Worm (Caenorhabditis elegans) whole organism, L4 larva: ENCODE results near the gene sftb-6.

Experiments
- F26F4.8 ChIP-seq: fragments of 200-800 bp; sonication (Bioruptor generic); conservative IDR thresholded peaks from 2 replicates; pipeline ENCODE4 v1.3.6; 2022; ENCODE audit warnings: missing genetic modification characterization, missing compliant biosample characterization
- R02D3.7 ChIP-seq: fragments of 150-350 bp; sonication (generic microtip); optimal IDR thresholded peaks from 3 replicates; lab custom pipeline; 2014; ENCODE audit warnings: missing biosample characterization, missing genetic modification characterization
- T26A8.4 ChIP-seq: fragments of 200-800 bp; sonication (Bioruptor generic); IDR thresholded peaks from 2 replicates; pipeline ENCODE4 v1.3.6; 2022; ENCODE audit warnings: missing genetic modification characterization, missing compliant biosample characterization
- Y48G9A.11 ChIP-seq: fragments of 200-800 bp; sonication (Bioruptor generic); IDR thresholded peaks from 2 replicates; pipeline ENCODE4 v1.3.6; 2022; ENCODE audit warnings: missing genetic modification reagents, missing genetic modification characterization, missing compliant biosample characterization
- Y75B8A.6 ChIP-seq: fragments of 200-800 bp; sonication (Bioruptor generic); IDR thresholded peaks from 2 replicates; pipeline ENCODE4 v1.3.6; 2022; ENCODE audit warnings: missing genetic modification reagents, missing genetic modification characterization, missing compliant biosample characterization
- aha-1 ChIP-seq: fragments of 150-350 bp; peaks from one replicate; lab custom pipeline; 2014; ENCODE audit warnings: missing biosample characterization, missing genetic modification characterization
- ama-1 ChIP-seq: fragments of 150-350 bp; optimal IDR thresholded peaks from 2 replicates; lab custom pipeline; 2014; ENCODE audit warnings: inconsistent platforms, mixed read lengths
- arid-1 ChIP-seq: fragments of 200-800 bp; sonication (Bioruptor generic); conservative IDR thresholded peaks from 2 replicates; pipeline ENCODE4 v1.3.6; 2022; ENCODE audit warnings: missing genetic modification reagents, missing genetic modification characterization, missing compliant biosample characterization
- ceh-62 ChIP-seq: sonication (generic microtip); optimal IDR thresholded peaks from 2 replicates; lab custom pipeline; 2017; ENCODE audit warnings: missing biosample characterization, missing genetic modification characterization
- cey-2 ChIP-seq: sonication (generic microtip); optimal IDR thresholded peaks from 3 replicates; lab custom pipeline; 2017; ENCODE audit warnings: missing genetic modification characterization, mild to moderate bottlenecking, missing compliant biosample characterization, antibody characterized with exemption, borderline replicate concordance; ENCODE audit not compliant: insufficient read depth
- ctbp-1 ChIP-seq: fragments of 200-800 bp; sonication (Bioruptor generic); IDR thresholded peaks from 2 replicates; pipeline ENCODE4 v1.3.6; 2022; ENCODE audit warnings: missing genetic modification reagents, missing genetic modification characterization, missing compliant biosample characterization
- dve-1 ChIP-seq: sonication (generic microtip); optimal IDR thresholded peaks from 2 replicates; lab custom pipeline; 2017; ENCODE audit warnings: antibody characterized with exemption, mild to moderate bottlenecking, missing genetic modification characterization, missing compliant biosample characterization; ENCODE audit not compliant: insufficient read depth
- egl-27 ChIP-seq: sonication (generic microtip); optimal IDR thresholded peaks from 3 replicates; lab custom pipeline; 2017; ENCODE audit warnings: missing biosample characterization, missing genetic modification reagents, missing genetic modification characterization
- egl-43 ChIP-seq: fragments of 200-800 bp; sonication (Bioruptor generic); IDR thresholded peaks from 2 replicates; pipeline ENCODE4 v1.3.6; 2022; ENCODE audit warnings: missing genetic modification reagents, missing genetic modification characterization, missing compliant biosample characterization
- fos-1 ChIP-seq: fragments of 150-350 bp; optimal IDR thresholded peaks from 2 replicates; lab custom pipeline; 2014; ENCODE audit warnings: missing biosample characterization, missing genetic modification characterization
- hlh-11 ChIP-seq: fragments of 200-800 bp; sonication (Bioruptor generic); optimal IDR thresholded peaks from 2 replicates; lab custom pipeline; 2018; ENCODE audit warnings: mild to moderate bottlenecking, missing genetic modification characterization, missing compliant biosample characterization
- hlh-30 ChIP-seq: sonication (generic microtip); optimal IDR thresholded peaks from 2 replicates; lab custom pipeline; 2017; ENCODE audit warnings: antibody characterized with exemption, mild to moderate bottlenecking, missing genetic modification characterization, missing compliant biosample characterization; ENCODE audit not compliant: insufficient read depth
- lim-7 ChIP-seq: fragments of 200-800 bp; sonication (Bioruptor generic); IDR thresholded peaks from 2 replicates; pipeline ENCODE4 v1.3.6; 2022; ENCODE audit warnings: missing genetic modification characterization, missing compliant biosample characterization
- lin-13 ChIP-seq: fragments of 150-350 bp; optimal IDR thresholded peaks from 2 replicates; lab custom pipeline; 2014; ENCODE audit warnings: missing biosample characterization, missing genetic modification reagents, missing genetic modification characterization
- mxl-3 ChIP-seq: fragments of 200-800 bp; sonication (Bioruptor generic); optimal IDR thresholded peaks from 2 replicates; lab custom pipeline; 2018; ENCODE audit warnings: mild to moderate bottlenecking, missing genetic modification characterization, missing compliant biosample characterization
- nhr-10 ChIP-seq: fragments of 150-350 bp; optimal IDR thresholded peaks from 2 replicates; lab custom pipeline; 2014; ENCODE audit warnings: missing biosample characterization, missing genetic modification characterization
- nhr-25 ChIP-seq: sonication (generic microtip); optimal IDR thresholded peaks from 2 replicates; lab custom pipeline; 2017; ENCODE audit warnings: missing genetic modification characterization, mild to moderate bottlenecking, missing compliant biosample characterization, antibody characterized with exemption, moderate library complexity, borderline replicate concordance; ENCODE audit not compliant: insufficient read depth
- nhr-28 ChIP-seq: fragments of 150-350 bp; optimal IDR thresholded peaks from 2 replicates; lab custom pipeline; 2014; ENCODE audit warnings: missing biosample characterization, missing genetic modification characterization
- nhr-48 ChIP-seq: sonication (generic microtip); optimal IDR thresholded peaks from 2 replicates; lab custom pipeline; 2016; ENCODE audit warnings: mild to moderate bottlenecking, missing genetic modification characterization, missing compliant biosample characterization
- nhr-76 ChIP-seq: fragments of 150-350 bp; optimal IDR thresholded peaks from 2 replicates; lab custom pipeline; 2014; ENCODE audit warnings: missing biosample characterization, missing genetic modification characterization
- php-3 ChIP-seq: fragments of 200-800 bp; sonication (Bioruptor generic); IDR thresholded peaks from 2 replicates; pipeline ENCODE4 v1.3.6; 2022; ENCODE audit warnings: missing genetic modification reagents, missing genetic modification characterization, missing compliant biosample characterization
- pqm-1 ChIP-seq: sonication (generic microtip); optimal IDR thresholded peaks from 2 replicates; lab custom pipeline; 2017; ENCODE audit warnings: missing biosample characterization, missing genetic modification characterization
- set-16 ChIP-seq: fragments of 200-800 bp; sonication (Bioruptor generic); IDR thresholded peaks from 2 replicates; pipeline ENCODE4 v1.3.6; 2022; ENCODE audit warnings: missing genetic modification reagents, missing genetic modification characterization, missing compliant biosample characterization
- snpc-1.2 ChIP-seq: fragments of 200-800 bp; sonication (Bioruptor generic); IDR thresholded peaks from 2 replicates; pipeline ENCODE4 v1.3.6; 2022; ENCODE audit warnings: missing genetic modification reagents, missing genetic modification characterization, missing compliant biosample characterization
- snpc-4 ChIP-seq: fragments of 150-350 bp; optimal IDR thresholded peaks from 2 replicates; lab custom pipeline; 2014; ENCODE audit warnings: missing biosample characterization, missing genetic modification characterization
- spr-3 ChIP-seq: fragments of 200-800 bp; sonication (Bioruptor generic); optimal IDR thresholded peaks from 2 replicates; lab custom pipeline; 2018; ENCODE audit warnings: mild to moderate bottlenecking, missing genetic modification characterization, missing compliant biosample characterization
- unc-62 ChIP-seq, 3 experiments: fragments of 150-350 bp in 1 of 3; sonication (generic microtip); optimal IDR thresholded peaks in 2 of 3; peaks in 1 of 3; 1 replicate in 1 of 3; 2 replicates in 2 of 3; lab custom pipeline; 2014 to 2017; ENCODE audit warnings: missing biosample characterization in 3 of 3, missing genetic modification characterization in 3 of 3, missing genetic modification reagents in 3 of 3, missing genotype in 1 of 3

Gene sftb-6

DNA sequence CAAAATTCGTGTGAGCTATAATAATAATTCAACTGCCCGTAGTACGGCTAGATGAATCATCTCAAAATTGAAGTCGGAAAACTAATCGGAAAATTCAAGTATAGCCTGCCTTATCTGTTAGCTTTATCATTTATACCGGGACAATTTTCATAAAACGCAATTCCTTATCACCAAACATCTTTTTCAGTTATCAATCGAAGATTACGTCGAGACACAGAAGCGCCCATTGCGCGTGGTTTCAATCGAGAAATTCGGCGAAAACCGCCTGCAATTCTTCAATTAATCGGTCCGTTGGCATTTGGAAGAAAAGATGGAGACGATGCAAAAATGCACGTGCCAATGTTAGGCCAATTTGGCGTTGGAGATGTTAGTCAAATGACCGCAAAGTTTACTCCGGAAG, 14.0 kb downstream of the sftb-6 start:
- TF ChIP-seq snpc-1.2 (GFP tag; lab: Robert Waterston, UW) (no peak), lim-7 (GFP tag; lab: Robert Waterston, UW) (no peak), egl-43 (no peak), hlh-30 (tag; lab: Kevin White, UChicago) (peak; percentile 24), nhr-10 (tag; lab: Kevin White, UChicago) (no peak), ama-1 (lab: Kevin White, UChicago) (no peak), lin-13 (no peak), nhr-76 (tag; lab: Kevin White, UChicago) (no peak), unc-62 (GFP tag; optimal IDR thresholded peaks at IDR 0.05 in 1 of 2; lab: Kevin White, UChicago) (peak in 1 of 2 experiments; percentile 71), unc-62 (tag; optimal IDR thresholded peaks at IDR 0.05; lab: Kevin White, UChicago) (no peak), snpc-4 (tag; lab: Kevin White, UChicago) (no peak), mxl-3 (GFP tag; lab: Kevin White, UChicago) (peak; percentile 60), php-3 (GFP tag; lab: Robert Waterston, UW) (no peak), arid-1 (GFP tag; lab: Robert Waterston, UW) (no peak), R02D3.7 (tag; lab: Kevin White, UChicago) (no peak), F26F4.8 (no peak), pqm-1 (tag; lab: Kevin White, UChicago) (peak; percentile 13), nhr-48 (tag; lab: Kevin White, UChicago) (no peak), egl-27 (no peak), nhr-25 (tag; lab: Kevin White, UChicago) (no peak), fos-1 (tag; lab: Kevin White, UChicago) (no peak), ceh-62 (tag; lab: Kevin White, UChicago) (no peak), aha-1 (tag; lab: Kevin White, UChicago) (no peak), set-16 (GFP tag; lab: Robert Waterston, UW) (no peak), spr-3 (GFP tag; lab: Kevin White, UChicago) (no peak), hlh-11 (tag; lab: Kevin White, UChicago) (peak; percentile 3)

DNA sequence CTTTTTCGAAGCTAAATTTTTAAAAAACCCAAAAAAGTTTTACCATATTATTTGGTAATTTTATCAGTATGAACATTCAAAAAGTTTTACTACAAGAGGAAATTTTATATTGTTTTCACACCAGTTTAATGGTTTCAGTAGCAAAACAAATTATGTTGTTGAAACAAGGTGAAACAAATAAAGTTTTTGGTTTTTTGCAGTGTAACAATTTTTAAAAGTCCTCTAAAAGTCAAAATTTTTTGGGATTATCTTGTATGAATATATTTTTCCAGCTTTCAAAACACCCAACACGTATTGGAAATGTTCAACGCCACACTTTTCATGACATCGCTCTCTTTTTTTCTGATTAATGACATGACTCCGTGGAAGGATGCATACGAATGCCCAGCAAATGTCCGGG, 18.7 kb downstream of the sftb-6 start, which contains the start of gene srt-54:
srt-54 (plus strand) TSS at position 301 of the 400 bp plus-strand sequence.
- TF ChIP-seq Y48G9A.11 (GFP tag; lab: Robert Waterston, UW): no peak
- TF ChIP-seq T26A8.4 (GFP tag; lab: Robert Waterston, UW): no peak
- peak in 1 of 2 experiments; percentile 43 for TF ChIP-seq unc-62 (GFP tag; optimal IDR thresholded peaks at IDR 0.05 in 1 of 2; lab: Kevin White, UChicago)
- TF ChIP-seq unc-62 (tag; optimal IDR thresholded peaks at IDR 0.05; lab: Kevin White, UChicago): no peak
- TF ChIP-seq, all 104 proteins: peak for 1

DNA sequence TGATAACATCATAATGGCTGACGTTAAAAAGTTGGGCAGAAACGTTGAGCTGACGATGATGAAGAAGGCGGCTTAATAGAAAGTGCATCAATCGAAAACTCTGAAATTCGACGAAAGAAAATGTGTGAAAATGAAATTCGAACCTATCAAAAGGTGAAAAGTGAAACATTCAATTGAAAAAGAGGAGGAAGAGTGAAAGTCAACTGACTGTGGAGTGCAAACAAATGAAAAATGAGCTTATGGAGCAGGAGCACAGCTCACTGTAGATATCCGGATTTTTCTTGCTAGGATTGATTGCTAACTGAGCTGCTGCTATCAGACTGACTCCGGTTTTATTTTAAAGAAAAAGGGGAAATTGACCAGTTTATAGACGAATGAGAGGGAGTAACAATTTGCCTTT, 22.9 kb downstream of the sftb-6 start, which contains the start of gene K10B4.3:
K10B4.3 (minus strand) TSS at position 101 of the 400 bp plus-strand sequence.
- TF ChIP-seq unc-62 (GFP tag; optimal IDR thresholded peaks at IDR 0.05 in 1 of 2; lab: Kevin White, UChicago) (peak in 1 of 2 experiments; percentile 70), unc-62 (tag; optimal IDR thresholded peaks at IDR 0.05; lab: Kevin White, UChicago) (no peak), Y75B8A.6 (GFP tag; lab: Robert Waterston, UW) (no peak)

DNA sequence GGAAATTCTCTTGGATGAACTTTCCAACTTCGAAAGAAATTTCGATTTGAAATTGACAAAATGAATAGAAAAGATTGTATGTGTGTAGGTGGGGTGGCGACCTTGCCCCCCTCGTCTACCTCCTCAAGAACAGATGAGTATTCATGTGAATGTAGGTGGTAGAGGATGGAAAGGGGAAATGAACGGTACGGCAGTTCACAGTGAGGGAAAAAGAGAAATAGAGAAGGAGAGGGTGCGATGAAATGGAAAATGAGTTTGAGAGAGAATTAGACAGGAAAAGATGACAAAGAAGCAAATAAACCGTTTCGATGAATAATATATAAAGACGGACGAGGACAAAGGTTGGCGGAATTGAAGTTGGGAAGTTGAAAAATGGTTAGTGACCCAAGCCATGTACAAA, 23.8 kb downstream of the sftb-6 start:
- TF ChIP-seq aha-1 (tag; lab: Kevin White, UChicago) (peak; percentile 31), pqm-1 (tag; lab: Kevin White, UChicago) (no peak), dve-1 (tag; lab: Kevin White, UChicago) (peak; percentile 15), hlh-11 (tag; lab: Kevin White, UChicago) (peak; percentile 11), hlh-30 (tag; lab: Kevin White, UChicago) (peak; percentile 39), nhr-28 (tag; lab: Kevin White, UChicago) (peak; percentile 9), cey-2 (no peak), ctbp-1 (GFP tag; lab: Robert Waterston, UW) (no peak)
